Worm (Caenorhabditis elegans): ENCODE results near the gene T25D1.2.
A peak's percentile ranks its signal among the peaks of the same experiment; 100 is the strongest.

Gene T25D1.2

DNA sequence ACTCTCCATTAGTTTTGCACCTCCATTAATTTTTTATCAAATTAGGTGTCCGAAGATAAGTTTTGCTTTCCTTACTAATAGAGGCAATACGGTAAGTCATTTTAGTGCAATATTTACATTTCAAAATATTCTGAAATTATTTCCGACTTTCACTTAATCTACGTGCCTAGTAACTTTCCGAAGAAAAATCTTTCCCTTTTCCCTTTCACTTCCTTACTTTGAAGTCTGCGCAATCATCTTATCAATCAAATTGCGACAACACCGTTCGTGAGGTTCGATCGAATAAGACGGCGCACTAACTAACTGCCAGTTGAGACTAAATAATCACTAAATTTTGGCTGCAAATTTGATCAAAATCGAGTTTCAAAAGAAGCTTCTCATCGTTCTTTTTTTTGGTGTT lies 18.5 kb downstream of the T25D1.2 start:
- TF ChIP-seq pha-4 (GFP tag; IDR thresholded peaks at IDR 0.05) (no peak), pha-4 (tag; optimal IDR thresholded peaks at IDR 0.05) (no peak), nhr-25 (tag; optimal IDR thresholded peaks at IDR 0.05; ENCODE audit: borderline replicate concordance, insufficient read depth) (no peak), D1046.2 (GFP tag; IDR thresholded peaks at IDR 0.05) (no peak), fos-1 (tag; optimal IDR thresholded peaks at IDR 0.05) (no peak), ama-1 (optimal IDR thresholded peaks at IDR 0.05) (no peak), snpc-1.2 (GFP tag; IDR thresholded peaks at IDR 0.05) (no peak), zip-11 (GFP tag; IDR thresholded peaks at IDR 0.05) (no peak), ZK546.5 (tag; optimal IDR thresholded peaks at IDR 0.05) (no peak), hif-1 (tag; optimal IDR thresholded peaks at IDR 0.05) (no peak)

DNA sequence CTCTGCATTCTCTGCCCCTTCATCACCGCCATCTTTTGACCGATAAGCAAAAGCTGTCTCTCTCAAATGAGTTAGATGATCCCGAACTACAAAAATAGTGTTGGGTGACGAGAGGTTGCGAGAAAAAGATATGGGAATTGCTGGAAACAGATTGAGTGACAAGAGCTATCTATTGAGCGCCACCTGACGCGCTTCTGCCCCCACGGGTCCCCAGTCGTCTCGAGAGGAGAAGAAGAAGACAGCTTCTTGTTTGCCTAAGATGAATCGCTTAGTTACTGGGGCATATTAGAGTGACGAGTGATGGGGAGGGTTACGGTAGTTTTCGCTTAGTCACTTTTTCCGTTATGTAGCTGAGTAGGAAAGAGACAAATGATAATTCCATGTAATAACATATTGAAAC lies 19.2 kb downstream of the T25D1.2 start:
- TF ChIP-seq daf-16 (GFP tag; optimal IDR thresholded peaks at IDR 0.05) (peak in 1 of 2 experiments; percentile 44), daf-16 (tag; optimal IDR thresholded peaks at IDR 0.05) (no peak), aha-1 (tag) (no peak), F37D6.2 (tag; optimal IDR thresholded peaks at IDR 0.05) (no peak), mep-1 (tag; optimal IDR thresholded peaks at IDR 0.05) (no peak), hlh-30 (tag; optimal IDR thresholded peaks at IDR 0.05; ENCODE audit: insufficient read depth) (peak; percentile 8), F44E2.7 (GFP tag; IDR thresholded peaks at IDR 0.05) (no peak), mes-2 (tag; optimal IDR thresholded peaks at IDR 0.05; ENCODE audit: poor library complexity, severe bottlenecking) (no peak), Y48G9A.11 (GFP tag; IDR thresholded peaks at IDR 0.05) (no peak), F26F4.8 (GFP tag; conservative IDR thresholded peaks at IDR 0.05) (no peak), hif-1 (tag; optimal IDR thresholded peaks at IDR 0.05) (no peak), nhr-11 (tag; optimal IDR thresholded peaks at IDR 0.05) (peak; percentile 51), fkh-10 (GFP tag; optimal IDR thresholded peaks at IDR 0.05) (no peak), madf-9 (GFP tag; conservative IDR thresholded peaks at IDR 0.05) (no peak), lin-29 (GFP tag; IDR thresholded peaks at IDR 0.05) (no peak), ceh-20 (GFP tag; IDR thresholded peaks at IDR 0.05) (peak; percentile 7; the same call in 1 of the 2 replicates)

DNA sequence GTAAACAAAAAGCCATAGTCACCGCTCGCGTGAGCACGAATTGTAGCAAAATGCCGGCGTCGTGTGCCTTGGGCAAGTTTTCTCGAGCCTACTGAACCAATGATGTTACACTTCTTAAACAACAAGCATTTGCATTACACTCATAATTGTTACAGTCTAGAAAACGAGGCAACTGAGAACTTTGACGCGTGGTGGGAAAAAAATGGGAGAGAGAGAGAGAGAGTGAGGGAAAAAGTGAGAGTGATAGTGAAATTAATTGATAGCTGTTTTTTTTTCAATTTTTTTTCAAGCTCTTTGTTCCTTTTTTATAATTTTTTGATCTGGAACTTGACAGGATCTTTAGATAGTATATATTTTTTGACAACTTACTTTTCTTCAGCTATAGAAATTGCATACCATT lies 19.8 kb downstream of the T25D1.2 start:
- TF ChIP-seq dve-1 (tag; optimal IDR thresholded peaks at IDR 0.05; ENCODE audit: insufficient read depth), result no peak
- peak; percentile 2 for TF ChIP-seq hlh-11 (tag; optimal IDR thresholded peaks at IDR 0.05)

DNA sequence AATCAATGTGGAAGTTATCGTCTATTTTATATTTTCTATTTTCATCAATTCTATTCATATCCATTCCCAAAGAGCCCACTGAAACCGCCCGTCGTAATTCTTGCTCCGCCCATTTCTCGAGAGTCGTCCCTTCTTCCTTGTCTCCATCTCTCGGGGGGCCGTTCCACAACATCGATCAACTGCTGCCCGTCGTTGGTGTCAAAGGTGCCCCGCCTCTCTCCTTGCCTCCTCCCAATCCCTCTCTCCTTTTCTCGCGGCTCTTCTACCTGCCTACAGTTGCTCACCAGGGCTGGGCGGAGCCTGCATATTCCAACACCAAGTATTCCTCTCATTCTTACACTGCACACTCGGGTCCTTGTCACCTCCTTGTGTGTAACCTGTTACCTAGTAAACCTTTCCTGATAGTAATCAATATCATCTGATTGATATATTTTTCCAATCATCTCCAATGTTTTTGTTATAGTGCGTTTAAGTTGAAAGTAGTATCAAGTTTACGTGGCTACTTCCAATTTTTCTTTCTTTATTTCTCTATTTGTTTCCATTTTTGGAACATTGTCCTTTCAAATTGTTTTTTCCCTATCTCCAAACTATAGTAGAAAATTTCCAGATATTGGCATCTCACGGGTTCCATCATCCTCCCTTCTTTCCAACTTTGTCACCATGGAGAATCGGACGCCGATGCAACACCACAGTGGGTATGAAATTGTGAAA lies 21.0 kb downstream of the T25D1.2 start, which contains the start of gene pat-9:
Gene pat-9, plus strand, starts transcription at position 661 of the 711 bp plus-strand sequence.
- peak; percentile 80 for TF ChIP-seq set-16 (GFP tag; IDR thresholded peaks at IDR 0.05)
- no peak for TF ChIP-seq mdl-1 (tag; optimal IDR thresholded peaks at IDR 0.05)
- TF ChIP-seq lim-7 (GFP tag; IDR thresholded peaks at IDR 0.05), result no peak

DNA sequence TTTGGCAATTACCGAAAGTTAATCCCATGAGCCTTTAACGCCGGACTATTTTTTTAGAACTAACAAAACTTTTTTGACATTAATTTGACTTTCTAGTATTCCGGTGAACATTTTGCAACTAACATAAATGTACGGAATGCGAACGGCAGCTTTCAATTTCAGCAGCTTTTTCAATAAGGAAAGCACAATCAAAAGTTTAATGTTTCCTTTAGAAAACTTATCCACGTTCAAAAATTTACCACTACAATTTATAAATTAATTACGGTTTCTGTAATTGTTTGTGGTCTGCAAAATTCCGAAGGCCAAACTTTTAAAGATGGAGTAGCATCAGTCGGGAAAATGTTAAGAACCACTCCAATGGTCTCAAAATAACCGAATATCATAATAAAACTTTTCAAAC lies 25.0 kb downstream of the T25D1.2 start, which contains the start of gene osm-1:
Gene osm-1, plus strand, starts transcription at position 301 of the 400 bp plus-strand sequence.
- no peak for TF ChIP-seq unc-130 (GFP tag; optimal IDR thresholded peaks at IDR 0.05)
- TF ChIP-seq ztf-11 (tag; optimal IDR thresholded peaks at IDR 0.05), result no peak
- TF ChIP-seq nhr-25 (tag; optimal IDR thresholded peaks at IDR 0.05; ENCODE audit: borderline replicate concordance, insufficient read depth), result no peak
- TF ChIP-seq hlh-30 (tag; optimal IDR thresholded peaks at IDR 0.05; ENCODE audit: insufficient read depth), result no peak
- no peak for TF ChIP-seq fkh-10 (GFP tag; optimal IDR thresholded peaks at IDR 0.05)
- no peak for TF ChIP-seq tra-1 (GFP tag; IDR thresholded peaks at IDR 0.05)
- no peak for TF ChIP-seq rbr-2 (tag; optimal IDR thresholded peaks at IDR 0.05)
- no peak for TF ChIP-seq T20F7.1 (GFP tag; optimal IDR thresholded peaks at IDR 0.05)
- no peak for TF ChIP-seq hlh-11 (tag; optimal IDR thresholded peaks at IDR 0.05)
- TF ChIP-seq dmd-8 (GFP tag; IDR thresholded peaks at IDR 0.05), result no peak
- TF ChIP-seq ceh-82 (tag; optimal IDR thresholded peaks at IDR 0.05), result no peak
- TF ChIP-seq duxl-1 (tag; optimal IDR thresholded peaks at IDR 0.05; ENCODE audit: poor library complexity), result no peak
- no peak for TF ChIP-seq ceh-62 (tag; optimal IDR thresholded peaks at IDR 0.05)
- TF ChIP-seq vab-7 (GFP tag; IDR thresholded peaks at IDR 0.05), result no peak
- TF ChIP-seq gei-8 (GFP tag; optimal IDR thresholded peaks at IDR 0.05), result no peak
